Worm (Caenorhabditis elegans): ENCODE results near the gene T28D9.11.

The T28D9.11 gene

DNA sequence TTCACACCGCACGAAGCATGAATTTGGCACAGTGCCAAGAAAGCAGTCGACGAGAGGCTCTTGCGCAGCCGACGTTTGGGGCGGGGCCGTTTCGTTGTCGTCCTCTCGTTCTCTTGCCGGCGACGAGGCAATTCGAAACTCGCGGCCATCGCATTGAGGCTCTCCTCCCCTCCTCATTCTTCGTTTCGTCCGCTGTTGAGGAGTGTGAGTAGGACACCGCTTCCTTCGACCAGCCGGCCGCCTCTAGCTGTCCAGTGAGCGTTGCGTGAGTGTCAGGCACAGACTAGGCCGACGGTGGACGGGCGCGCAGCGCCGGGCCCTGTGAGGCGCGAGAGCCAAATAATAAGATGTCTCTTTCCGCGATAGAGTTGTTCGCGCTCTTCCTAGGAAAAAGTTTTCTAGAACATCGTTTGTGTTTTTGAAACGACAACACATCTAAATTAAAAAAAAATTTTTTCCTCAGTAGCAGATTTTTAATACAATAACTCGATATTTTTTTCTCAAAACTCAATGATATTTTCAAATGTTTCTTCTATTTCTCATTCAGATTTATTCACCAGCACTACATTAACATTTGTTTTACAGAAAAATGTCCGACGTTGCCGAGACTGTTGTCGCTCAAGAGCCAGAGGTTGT is at the start of gene T28D9.11, which contains the start of gene T28D9.1 (continued):
- TF ChIP-seq nhr-76 (tag; optimal IDR thresholded peaks at IDR 0.05) (no peak), efl-3 (GFP tag; optimal IDR thresholded peaks at IDR 0.05) (no peak), elt-3 (tag; optimal IDR thresholded peaks at IDR 0.05) (no peak), fkh-8 (tag; optimal IDR thresholded peaks at IDR 0.05) (peak; percentile 87), egl-27 (tag; optimal IDR thresholded peaks at IDR 0.05) (no peak), xbp-1 (tag; optimal IDR thresholded peaks at IDR 0.05) (peak; percentile 6), alr-1 (tag; optimal IDR thresholded peaks at IDR 0.05; ENCODE audit: borderline replicate concordance) (no peak), dsc-1 (tag; optimal IDR thresholded peaks at IDR 0.05) (peak; percentile 18), pax-3 (tag; optimal IDR thresholded peaks at IDR 0.05) (no peak), unc-130 (tag; optimal IDR thresholded peaks at IDR 0.05) (no peak), nhr-12 (tag; optimal IDR thresholded peaks at IDR 0.05) (no peak), ztf-4 (tag; optimal IDR thresholded peaks at IDR 0.05) (peak; percentile 23), unc-62 (GFP tag; optimal IDR thresholded peaks at IDR 0.05) (no peak), unc-86 (tag; optimal IDR thresholded peaks at IDR 0.05) (peak; percentile 53), pqm-1 (tag; optimal IDR thresholded peaks at IDR 0.05) (no peak), ceh-82 (tag; optimal IDR thresholded peaks at IDR 0.05) (peak in 2 of 3 experiments; percentile 56 to 81), nhr-237 (tag; optimal IDR thresholded peaks at IDR 0.05) (no peak), tbx-2 (tag; optimal IDR thresholded peaks at IDR 0.05) (peak; percentile 18), isw-1 (GFP tag; IDR thresholded peaks at IDR 0.05) (no peak), nhr-85 (tag) (no peak), dpl-1 (GFP tag; optimal IDR thresholded peaks at IDR 0.05) (peak in 2 of 3 experiments; percentile 4 to 50), unc-30 (tag; optimal IDR thresholded peaks at IDR 0.05) (no peak), lin-15B (tag; optimal IDR thresholded peaks at IDR 0.05) (no peak), lin-14 (GFP tag; optimal IDR thresholded peaks at IDR 0.05) (peak; percentile 88), Y116A8C.19 (tag; optimal IDR thresholded peaks at IDR 0.05; ENCODE audit: borderline replicate concordance) (no peak), sup-37 (GFP tag; optimal IDR thresholded peaks at IDR 0.05) (no peak), C16A3.4 (tag; optimal IDR thresholded peaks at IDR 0.05) (peak; percentile 12), vab-15 (tag; optimal IDR thresholded peaks at IDR 0.05) (no peak), swsn-7 (tag; optimal IDR thresholded peaks at IDR 0.05) (peak; percentile 49), sox-4 (tag; optimal IDR thresholded peaks at IDR 0.05) (no peak), fkh-4 (tag; optimal IDR thresholded peaks at IDR 0.05; ENCODE audit: borderline replicate concordance) (no peak), C04F5.9 (tag; optimal IDR thresholded peaks at IDR 0.05) (no peak)

DNA sequence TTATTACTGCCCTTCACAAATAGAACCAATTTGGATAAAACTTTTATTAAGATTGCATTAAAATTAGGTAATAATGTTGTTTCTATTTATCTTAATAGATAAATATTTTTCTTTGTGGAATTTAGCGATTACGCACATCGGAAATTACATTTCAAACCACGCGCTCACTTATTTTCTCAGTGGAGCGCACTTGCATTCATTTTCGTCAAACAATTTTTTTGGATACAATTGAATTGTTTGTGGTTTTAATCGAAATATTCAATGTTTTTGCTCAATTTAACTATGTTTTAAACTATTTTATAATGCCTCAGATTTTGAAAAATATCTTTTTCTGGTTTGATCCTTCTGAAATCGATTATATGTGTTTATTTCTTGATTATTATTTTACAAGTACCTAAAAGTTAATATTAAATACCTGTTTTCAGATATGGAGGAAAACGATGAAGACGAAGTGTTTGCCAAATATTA is 44.2 kb upstream of the T28D9.11 start, which contains the start of gene utp-20:
Gene utp-20, plus strand, starts transcription at position 418 of the 468 bp plus-strand sequence.
- no peak for TF ChIP-seq mef-2 (tag; optimal IDR thresholded peaks at IDR 0.05)
- TF ChIP-seq snu-23 (GFP tag; optimal IDR thresholded peaks at IDR 0.05): peak; percentile 67
- no peak for TF ChIP-seq lin-13 (GFP tag; optimal IDR thresholded peaks at IDR 0.05)
- TF ChIP-seq lin-39 (tag; optimal IDR thresholded peaks at IDR 0.05): peak; percentile 2
- TF ChIP-seq nhr-85 (tag): peak; percentile 65
- no peak for TF ChIP-seq fos-1 (tag; optimal IDR thresholded peaks at IDR 0.05)
- TF ChIP-seq dpl-1 (GFP tag; optimal IDR thresholded peaks at IDR 0.05): peak; percentile 83 to 93 (median 92)
- TF ChIP-seq nhr-20 (tag; optimal IDR thresholded peaks at IDR 0.05): peak; percentile 46
- no peak for TF ChIP-seq egl-27 (tag; optimal IDR thresholded peaks at IDR 0.05)
- no peak for TF ChIP-seq hlh-4 (tag; optimal IDR thresholded peaks at IDR 0.05)
- no peak for TF ChIP-seq C04F5.9 (tag; optimal IDR thresholded peaks at IDR 0.05)
- no peak for TF ChIP-seq pqm-1 (tag; optimal IDR thresholded peaks at IDR 0.05)
- peak; percentile 60 for TF ChIP-seq lin-14 (GFP tag; optimal IDR thresholded peaks at IDR 0.05)
- no peak for TF ChIP-seq nhr-11 (tag; optimal IDR thresholded peaks at IDR 0.05)
- no peak for TF ChIP-seq zip-4 (GFP tag; optimal IDR thresholded peaks at IDR 0.05)
- no peak for TF ChIP-seq tlp-1 (tag; optimal IDR thresholded peaks at IDR 0.05)
- TF ChIP-seq nhr-77 (tag; optimal IDR thresholded peaks at IDR 0.05): no peak
- peak; percentile 3 for TF ChIP-seq fkh-10 (GFP tag; optimal IDR thresholded peaks at IDR 0.05)
- TF ChIP-seq ceh-90 (tag; optimal IDR thresholded peaks at IDR 0.05): no peak
- TF ChIP-seq sptf-1 (tag; optimal IDR thresholded peaks at IDR 0.05): no peak
- TF ChIP-seq ztf-4 (tag; optimal IDR thresholded peaks at IDR 0.05): no peak
- peak; percentile 62 for TF ChIP-seq mep-1 (tag; optimal IDR thresholded peaks at IDR 0.05)
- peak; percentile 49 for TF ChIP-seq blmp-1 (tag; optimal IDR thresholded peaks at IDR 0.05)
- peak; percentile 90 to 97 for TF ChIP-seq lin-35 (GFP tag; optimal IDR thresholded peaks at IDR 0.05)
- peak in 1 of 6 experiments; percentile 35 for TF ChIP-seq elt-3 (tag; optimal IDR thresholded peaks at IDR 0.05)
- no peak for TF ChIP-seq Y116A8C.19 (tag; optimal IDR thresholded peaks at IDR 0.05; ENCODE audit: borderline replicate concordance)
- TF ChIP-seq pax-3 (tag; optimal IDR thresholded peaks at IDR 0.05): no peak
- no peak for TF ChIP-seq ztf-11 (tag; optimal IDR thresholded peaks at IDR 0.05)
- no peak for TF ChIP-seq sox-4 (tag; optimal IDR thresholded peaks at IDR 0.05)
- no peak for TF ChIP-seq unc-62 (GFP tag; optimal IDR thresholded peaks at IDR 0.05)
- TF ChIP-seq grh-1 (GFP tag; IDR thresholded peaks at IDR 0.05): no peak

All from whole organism, L1 larva.